Worm (Caenorhabditis elegans) whole organism, midembryonic: ENCODE measurements around the gene daf-3.

Experiments used
- cog-1 ChIP-seq: sonication (generic microtip); optimal IDR thresholded peaks from 2 replicates; lab custom pipeline; 2016; ENCODE audit warnings: missing genetic modification characterization, missing compliant biosample characterization
- tab-1 ChIP-seq: fragments of 200-800 bp; sonication (Bioruptor generic); IDR thresholded peaks from 2 replicates; pipeline ENCODE4 v1.3.6; 2022; ENCODE audit warnings: missing genetic modification characterization, missing compliant biosample characterization

- TF ChIP-seq cog-1 (tag; lab: Kevin White, UChicago) (no peak), tab-1 (GFP tag; lab: Robert Waterston, UW) (no peak)
These were observed 47.9 kb downstream of the daf-3 start, which contains the start of gene nas-15 for ce11 chrX:777421-777820.
